Worm (Caenorhabditis elegans): ENCODE results near the gene srx-85.

The srx-85 gene

ce11 chrV:11574563-11574962 is 22.1 kb downstream of the srx-85 start:
- TF ChIP-seq hmg-4 (GFP tag; optimal IDR thresholded peaks at IDR 0.05), result no peak
- TF ChIP-seq sea-1 (GFP tag; conservative IDR thresholded peaks at IDR 0.05), result no peak
- TF ChIP-seq hnd-1 (tag; optimal IDR thresholded peaks at IDR 0.05), result no peak
- TF ChIP-seq aly-1 (tag; optimal IDR thresholded peaks at IDR 0.05), result no peak
- no peak for TF ChIP-seq tbx-11 (GFP tag; IDR thresholded peaks at IDR 0.05)
- TF ChIP-seq B0310.2 (tag; optimal IDR thresholded peaks at IDR 0.05), result no peak
- TF ChIP-seq tra-4 (tag; optimal IDR thresholded peaks at IDR 0.05), result no peak
- no peak for TF ChIP-seq hmbx-1 (tag; optimal IDR thresholded peaks at IDR 0.05)
- no peak for TF ChIP-seq ama-1 (optimal IDR thresholded peaks at IDR 0.05)
- TF ChIP-seq F13C5.2 (tag; optimal IDR thresholded peaks at IDR 0.05), result no peak
- TF ChIP-seq flt-1 (GFP tag; IDR thresholded peaks at IDR 0.05), result no peak
- TF ChIP-seq ceh-36 (tag; optimal IDR thresholded peaks at IDR 0.05), result no peak
- no peak for TF ChIP-seq tbx-37 (GFP tag; conservative IDR thresholded peaks at IDR 0.05)
- no peak for TF ChIP-seq ceh-13 (GFP tag; optimal IDR thresholded peaks at IDR 0.05)
- no peak for TF ChIP-seq scrt-1 (GFP tag; IDR thresholded peaks at IDR 0.05)
- TF ChIP-seq pes-1 (GFP tag; IDR thresholded peaks at IDR 0.05), result no peak
- no peak for TF ChIP-seq ets-7 (tag; optimal IDR thresholded peaks at IDR 0.05)

- no peak for TF ChIP-seq tra-4 (tag; optimal IDR thresholded peaks at IDR 0.05)
- no peak for TF ChIP-seq ets-7 (tag; optimal IDR thresholded peaks at IDR 0.05)
- TF ChIP-seq sea-1 (GFP tag; conservative IDR thresholded peaks at IDR 0.05), result no peak
- no peak for TF ChIP-seq hnd-1 (tag; optimal IDR thresholded peaks at IDR 0.05)
- no peak for TF ChIP-seq flt-1 (GFP tag; IDR thresholded peaks at IDR 0.05)
- no peak for TF ChIP-seq tbx-11 (GFP tag; IDR thresholded peaks at IDR 0.05)
- no peak for TF ChIP-seq pes-1 (GFP tag; IDR thresholded peaks at IDR 0.05)
- TF ChIP-seq ceh-36 (tag; optimal IDR thresholded peaks at IDR 0.05), result no peak
- TF ChIP-seq hmbx-1 (tag; optimal IDR thresholded peaks at IDR 0.05), result no peak
- no peak for TF ChIP-seq ceh-13 (GFP tag; optimal IDR thresholded peaks at IDR 0.05)
- TF ChIP-seq F13C5.2 (tag; optimal IDR thresholded peaks at IDR 0.05), result no peak
- no peak for TF ChIP-seq B0310.2 (tag; optimal IDR thresholded peaks at IDR 0.05)
- no peak for TF ChIP-seq ama-1 (optimal IDR thresholded peaks at IDR 0.05)
- TF ChIP-seq tbx-37 (GFP tag; conservative IDR thresholded peaks at IDR 0.05), result no peak
- no peak for TF ChIP-seq scrt-1 (GFP tag; IDR thresholded peaks at IDR 0.05)
- TF ChIP-seq hmg-4 (GFP tag; optimal IDR thresholded peaks at IDR 0.05), result no peak
- TF ChIP-seq aly-1 (tag; optimal IDR thresholded peaks at IDR 0.05), result no peak
These were observed 28.3 kb downstream of the srx-85 start, which contains the start of gene srx-90 for ce11 chrV:11580826-11581225. Gene srx-90, plus strand, starts transcription at chrV:11581126.

- no peak for TF ChIP-seq F13C5.2 (tag; optimal IDR thresholded peaks at IDR 0.05)
- TF ChIP-seq ama-1 (optimal IDR thresholded peaks at IDR 0.05), result no peak
- TF ChIP-seq hmg-4 (GFP tag; optimal IDR thresholded peaks at IDR 0.05), result no peak
- TF ChIP-seq pes-1 (GFP tag; IDR thresholded peaks at IDR 0.05), result no peak
- TF ChIP-seq tbx-11 (GFP tag; IDR thresholded peaks at IDR 0.05), result no peak
These were observed 30.7 kb downstream of the srx-85 start, which contains the start of gene srx-88 for ce11 chrV:11583212-11583611. Gene srx-88, plus strand, starts transcription at chrV:11583512.

- TF ChIP-seq tbx-37 (GFP tag; conservative IDR thresholded peaks at IDR 0.05), result no peak
- TF ChIP-seq flt-1 (GFP tag; IDR thresholded peaks at IDR 0.05), result no peak
- no peak for TF ChIP-seq ceh-36 (tag; optimal IDR thresholded peaks at IDR 0.05)
- no peak for TF ChIP-seq tbx-11 (GFP tag; IDR thresholded peaks at IDR 0.05)
- TF ChIP-seq B0310.2 (tag; optimal IDR thresholded peaks at IDR 0.05), result no peak
- no peak for TF ChIP-seq sea-1 (GFP tag; conservative IDR thresholded peaks at IDR 0.05)
- no peak for TF ChIP-seq scrt-1 (GFP tag; IDR thresholded peaks at IDR 0.05)
- no peak for TF ChIP-seq hnd-1 (tag; optimal IDR thresholded peaks at IDR 0.05)
- no peak for TF ChIP-seq aly-1 (tag; optimal IDR thresholded peaks at IDR 0.05)
- TF ChIP-seq hmbx-1 (tag; optimal IDR thresholded peaks at IDR 0.05), result no peak
- no peak for TF ChIP-seq pes-1 (GFP tag; IDR thresholded peaks at IDR 0.05)
- TF ChIP-seq ama-1 (optimal IDR thresholded peaks at IDR 0.05), result no peak
- no peak for TF ChIP-seq F13C5.2 (tag; optimal IDR thresholded peaks at IDR 0.05)
These were observed 32.6 kb downstream of the srx-85 start for ce11 chrV:11585122-11585521.

- TF ChIP-seq sea-1 (GFP tag; conservative IDR thresholded peaks at IDR 0.05) (no peak), hmbx-1 (tag; optimal IDR thresholded peaks at IDR 0.05) (no peak), pes-1 (GFP tag; IDR thresholded peaks at IDR 0.05) (no peak), tbx-37 (GFP tag; conservative IDR thresholded peaks at IDR 0.05) (no peak), hnd-1 (tag; optimal IDR thresholded peaks at IDR 0.05) (no peak), flt-1 (GFP tag; IDR thresholded peaks at IDR 0.05) (no peak), ceh-36 (tag; optimal IDR thresholded peaks at IDR 0.05) (no peak), ama-1 (optimal IDR thresholded peaks at IDR 0.05) (no peak), aly-1 (tag; optimal IDR thresholded peaks at IDR 0.05) (no peak), ets-7 (tag; optimal IDR thresholded peaks at IDR 0.05) (no peak), B0310.2 (tag; optimal IDR thresholded peaks at IDR 0.05) (no peak), scrt-1 (GFP tag; IDR thresholded peaks at IDR 0.05) (no peak), ceh-13 (GFP tag; optimal IDR thresholded peaks at IDR 0.05) (no peak), hmg-4 (GFP tag; optimal IDR thresholded peaks at IDR 0.05) (no peak), tra-4 (tag; optimal IDR thresholded peaks at IDR 0.05) (no peak), tbx-11 (GFP tag; IDR thresholded peaks at IDR 0.05) (no peak)
These were observed 37.0 kb downstream of the srx-85 start, which contains the start of gene srx-82 for ce11 chrV:11589433-11589832. Gene srx-82, plus strand, starts transcription at chrV:11589733.

ce11 chrV:11593427-11593826 is 40.9 kb downstream of the srx-85 start, which contains the start of gene srx-80:
Gene srx-80, plus strand, starts transcription at chrV:11593727.
- TF ChIP-seq ceh-13 (GFP tag; optimal IDR thresholded peaks at IDR 0.05), result no peak
- TF ChIP-seq tbx-11 (GFP tag; IDR thresholded peaks at IDR 0.05), result no peak
- no peak for TF ChIP-seq hmg-4 (GFP tag; optimal IDR thresholded peaks at IDR 0.05)
- no peak for TF ChIP-seq B0310.2 (tag; optimal IDR thresholded peaks at IDR 0.05)
- TF ChIP-seq ets-7 (tag; optimal IDR thresholded peaks at IDR 0.05), result no peak
- TF ChIP-seq scrt-1 (GFP tag; IDR thresholded peaks at IDR 0.05), result no peak
- no peak for TF ChIP-seq tbx-37 (GFP tag; conservative IDR thresholded peaks at IDR 0.05)
- no peak for TF ChIP-seq pes-1 (GFP tag; IDR thresholded peaks at IDR 0.05)
- TF ChIP-seq aly-1 (tag; optimal IDR thresholded peaks at IDR 0.05), result no peak
- no peak for TF ChIP-seq flt-1 (GFP tag; IDR thresholded peaks at IDR 0.05)
- TF ChIP-seq ceh-36 (tag; optimal IDR thresholded peaks at IDR 0.05), result no peak
- TF ChIP-seq sea-1 (GFP tag; conservative IDR thresholded peaks at IDR 0.05), result no peak
- TF ChIP-seq F13C5.2 (tag; optimal IDR thresholded peaks at IDR 0.05), result no peak
- no peak for TF ChIP-seq tra-4 (tag; optimal IDR thresholded peaks at IDR 0.05)
- TF ChIP-seq hnd-1 (tag; optimal IDR thresholded peaks at IDR 0.05), result no peak
- no peak for TF ChIP-seq hmbx-1 (tag; optimal IDR thresholded peaks at IDR 0.05)

ce11 chrV:11593888-11594287 is 41.4 kb downstream of the srx-85 start:
- TF ChIP-seq flt-1 (GFP tag; IDR thresholded peaks at IDR 0.05) (no peak), hnd-1 (tag; optimal IDR thresholded peaks at IDR 0.05) (no peak)

Data from whole organism, early embryonic.